Fruit fly (Drosophila melanogaster) whole organism, prepupa: ENCODE results near the gene Usp8.

ENCODE experiments used
- CG10669 ChIP-seq: fragments of 200-800 bp; sonication (Bioruptor generic); optimal IDR thresholded peaks from 3 replicates; lab custom pipeline; 2018; ENCODE audit warnings: missing biosample characterization, mild to moderate bottlenecking, missing genetic modification characterization, moderate library complexity
- CG34406 ChIP-seq: fragments of 200-800 bp; sonication (Bioruptor generic); optimal IDR thresholded peaks from 3 replicates; lab custom pipeline; 2016; ENCODE audit warnings: missing biosample characterization, missing genetic modification characterization
- CG3919 ChIP-seq: fragments of 200-800 bp; sonication (Bioruptor generic); optimal IDR thresholded peaks from 3 replicates; lab custom pipeline; 2016; ENCODE audit warnings: missing biosample characterization, missing genetic modification characterization
- CG6792 ChIP-seq: fragments of 200-800 bp; sonication (Bioruptor generic); optimal IDR thresholded peaks from 3 replicates; lab custom pipeline; 2016; ENCODE audit warnings: missing biosample characterization, missing genetic modification characterization
- Eip75B ChIP-seq: fragments of 200-800 bp; sonication (Bioruptor generic); optimal IDR thresholded peaks from 3 replicates; lab custom pipeline; 2016; ENCODE audit warnings: missing biosample characterization, missing genetic modification characterization
- Gug ChIP-seq: fragments of 200-800 bp; sonication (Bioruptor generic); IDR thresholded peaks from 2 replicates; pipeline ENCODE4 v1.3.6; 2022; ENCODE audit warnings: missing biosample characterization, missing genetic modification characterization
- Sox102F ChIP-seq: fragments of 200-800 bp; sonication (Bioruptor generic); optimal IDR thresholded peaks from 2 replicates; lab custom pipeline; 2016; ENCODE audit warnings: missing biosample characterization, mild to moderate bottlenecking, missing genetic modification characterization
- Sox14 ChIP-seq: fragments of 200-800 bp; sonication (Bioruptor generic); optimal IDR thresholded peaks from 3 replicates; lab custom pipeline; 2016; ENCODE audit warnings: missing biosample characterization, missing genetic modification characterization
- fd85E ChIP-seq: fragments of 200-800 bp; sonication (Bioruptor generic); optimal IDR thresholded peaks from 3 replicates; lab custom pipeline; 2016; ENCODE audit warnings: missing biosample characterization, missing genetic modification characterization
- salr ChIP-seq, 2 experiments: fragments of 200-800 bp; sonication (Bioruptor generic); optimal IDR thresholded peaks; 3 replicates each; lab custom pipeline; 2016 to 2018; ENCODE audit warnings: missing biosample characterization in 2 of 2, missing genetic modification characterization in 2 of 2, mild to moderate bottlenecking in 1 of 2
- vri ChIP-seq: fragments of 200-800 bp; sonication (Bioruptor generic); optimal IDR thresholded peaks from 3 replicates; lab custom pipeline; 2016; ENCODE audit warnings: missing biosample characterization, mild to moderate bottlenecking, missing genetic modification characterization

dm6 chr3R:21155931-21156488, 21.9 kb downstream of the Usp8 start:
- no peak for TF ChIP-seq CG3919 (GFP tag; lab: Kevin White, UChicago)
- TF ChIP-seq CG10669 (GFP tag; lab: Kevin White, UChicago): no peak
- TF ChIP-seq CG34406 (GFP tag; lab: Kevin White, UChicago): no peak
- TF ChIP-seq CG6792 (GFP tag; lab: Kevin White, UChicago): no peak
- no peak for TF ChIP-seq vri (GFP tag; lab: Kevin White, UChicago)
- no peak for TF ChIP-seq salr (GFP tag; optimal IDR thresholded peaks at IDR 0.05; lab: Kevin White, UChicago)
- no peak for TF ChIP-seq Sox102F (GFP tag; lab: Kevin White, UChicago)
- no peak for TF ChIP-seq Eip75B (GFP tag; lab: Kevin White, UChicago)
- no peak for TF ChIP-seq fd85E (GFP tag; lab: Kevin White, UChicago)
- no peak for TF ChIP-seq Gug (GFP tag; lab: Robert Waterston, UW)
- TF ChIP-seq Sox14 (GFP tag; lab: Kevin White, UChicago): no peak
